Worm (Caenorhabditis elegans) whole organism, L2 larva: Measurements from ENCODE around the gene srv-1.
A peak's percentile ranks its signal among the peaks of the same experiment; 100 is the strongest.

Experiments used
- C34F6.9 ChIP-seq: fragments of 150-350 bp; optimal IDR thresholded peaks from 2 replicates; lab custom pipeline; 2014; ENCODE audit warnings: missing biosample characterization, missing genetic modification characterization
- F13H6.1 ChIP-seq: sonication (generic microtip); optimal IDR thresholded peaks from 2 replicates; lab custom pipeline; 2016; ENCODE audit warnings: missing genetic modification characterization, missing compliant biosample characterization
- R02D3.7 ChIP-seq: fragments of 150-350 bp; optimal IDR thresholded peaks from 2 replicates; lab custom pipeline; 2014; ENCODE audit warnings: missing biosample characterization, missing genetic modification characterization
- Y55F3AM.14 ChIP-seq: fragments of 200-800 bp; sonication (Bioruptor generic); optimal IDR thresholded peaks from 2 replicates; lab custom pipeline; 2018; ENCODE audit warnings: mild to moderate bottlenecking, missing genetic modification characterization, missing compliant biosample characterization
- ZK546.5 ChIP-seq: sonication (generic microtip); optimal IDR thresholded peaks from 2 replicates; lab custom pipeline; 2017; ENCODE audit warnings: missing biosample characterization, missing genetic modification characterization
- aly-2 ChIP-seq: fragments of 150-350 bp; optimal IDR thresholded peaks from 2 replicates; lab custom pipeline; 2014; ENCODE audit warnings: missing biosample characterization, missing genetic modification characterization
- ama-1 ChIP-seq: fragments of 150-350 bp; optimal IDR thresholded peaks from 2 replicates; lab custom pipeline; 2018; ENCODE audit warnings: inconsistent platforms
- blmp-1 ChIP-seq: sonication (generic microtip); optimal IDR thresholded peaks from 2 replicates; lab custom pipeline; 2017; ENCODE audit warnings: missing genetic modification characterization, mild to moderate bottlenecking, missing compliant biosample characterization, antibody characterized with exemption, moderate library complexity; ENCODE audit not compliant: insufficient read depth
- ceh-16 ChIP-seq: fragments of 150-350 bp; optimal IDR thresholded peaks from 2 replicates; lab custom pipeline; 2014; ENCODE audit warnings: missing biosample characterization, missing genetic modification characterization
- ceh-82 ChIP-seq: fragments of 150-350 bp; optimal IDR thresholded peaks from 2 replicates; lab custom pipeline; 2014; ENCODE audit warnings: missing biosample characterization, missing genetic modification characterization
- crh-2 ChIP-seq: sonication (generic microtip); optimal IDR thresholded peaks from 2 replicates; lab custom pipeline; 2017; ENCODE audit warnings: missing biosample characterization, missing genetic modification characterization
- dmd-4 ChIP-seq: sonication (generic microtip); optimal IDR thresholded peaks from 2 replicates; lab custom pipeline; 2017; ENCODE audit warnings: missing biosample characterization, missing genetic modification characterization
- egl-27 ChIP-seq: sonication (generic microtip); optimal IDR thresholded peaks from 3 replicates; lab custom pipeline; 2017; ENCODE audit warnings: missing biosample characterization, missing genetic modification reagents, missing genetic modification characterization
- elt-1 ChIP-seq: fragments of 150-350 bp; optimal IDR thresholded peaks from 2 replicates; lab custom pipeline; 2014; ENCODE audit warnings: missing biosample characterization, missing genetic modification characterization
- elt-3 ChIP-seq: sonication (generic microtip); optimal IDR thresholded peaks from 2 replicates; lab custom pipeline; 2017; ENCODE audit warnings: missing biosample characterization, missing genetic modification characterization
- fos-1 ChIP-seq: fragments of 150-350 bp; optimal IDR thresholded peaks from 2 replicates; lab custom pipeline; 2014; ENCODE audit warnings: missing biosample characterization, missing genetic modification characterization
- gmeb-1 ChIP-seq: fragments of 150-350 bp; optimal IDR thresholded peaks from 2 replicates; lab custom pipeline; 2014; ENCODE audit warnings: missing biosample characterization, missing genetic modification characterization
- lin-11 ChIP-seq: fragments of 150-350 bp; sonication (generic microtip); optimal IDR thresholded peaks from 2 replicates; lab custom pipeline; 2014; ENCODE audit warnings: missing biosample characterization, missing genetic modification characterization, inconsistent platforms, mixed read lengths
- lin-13 ChIP-seq: fragments of 150-350 bp; optimal IDR thresholded peaks from 2 replicates; lab custom pipeline; 2014; ENCODE audit warnings: missing biosample characterization, missing genetic modification reagents, missing genetic modification characterization
- lin-39 ChIP-seq: fragments of 150-350 bp; optimal IDR thresholded peaks from 2 replicates; lab custom pipeline; 2014; ENCODE audit warnings: missing biosample characterization, missing genetic modification reagents, missing genetic modification characterization
- lsy-2 ChIP-seq, 2 experiments: fragments of 150-350 bp in 1 of 2; sonication (generic microtip) in 1 of 2; optimal IDR thresholded peaks; 2 replicates each; lab custom pipeline; 2014 to 2017; ENCODE audit warnings: missing biosample characterization in 2 of 2, missing genetic modification characterization in 2 of 2
- mab-5 ChIP-seq: fragments of 150-350 bp; optimal IDR thresholded peaks from 2 replicates; lab custom pipeline; 2014; ENCODE audit warnings: missing biosample characterization, missing genetic modification characterization
- mbf-1 ChIP-seq: sonication (generic microtip); optimal IDR thresholded peaks from 2 replicates; lab custom pipeline; 2017; ENCODE audit warnings: missing biosample characterization, missing genetic modification characterization
- mdl-1 ChIP-seq, 2 experiments: fragments of 150-350 bp in 1 of 2; sonication (generic microtip) in 1 of 2; optimal IDR thresholded peaks; 2 replicates each; lab custom pipeline; 2017; ENCODE audit warnings: missing biosample characterization in 2 of 2, missing genetic modification characterization in 2 of 2
- nhr-10 ChIP-seq: sonication (generic microtip); optimal IDR thresholded peaks from 2 replicates; lab custom pipeline; 2017; ENCODE audit warnings: missing biosample characterization, missing genetic modification characterization
- nhr-11 ChIP-seq: fragments of 150-350 bp; optimal IDR thresholded peaks from 2 replicates; lab custom pipeline; 2014; ENCODE audit warnings: missing biosample characterization, missing genetic modification characterization
- nhr-12 ChIP-seq: fragments of 150-350 bp; optimal IDR thresholded peaks from 2 replicates; lab custom pipeline; 2014; ENCODE audit warnings: missing biosample characterization, missing genetic modification characterization
- nhr-129 ChIP-seq: fragments of 150-350 bp; optimal IDR thresholded peaks from 2 replicates; lab custom pipeline; 2014; ENCODE audit warnings: missing biosample characterization, missing genetic modification characterization
- nhr-21 ChIP-seq: fragments of 150-350 bp; optimal IDR thresholded peaks from 2 replicates; lab custom pipeline; 2014; ENCODE audit warnings: missing biosample characterization, missing genetic modification characterization
- nhr-23 ChIP-seq: fragments of 150-350 bp; optimal IDR thresholded peaks from 2 replicates; lab custom pipeline; 2014; ENCODE audit warnings: missing biosample characterization, missing genetic modification reagents, missing genetic modification characterization
- nhr-237 ChIP-seq: fragments of 150-350 bp; optimal IDR thresholded peaks from 2 replicates; lab custom pipeline; 2014; ENCODE audit warnings: missing biosample characterization, missing genetic modification characterization
- nhr-25 ChIP-seq: fragments of 150-350 bp; sonication (generic microtip); optimal IDR thresholded peaks from 3 replicates; lab custom pipeline; 2014; ENCODE audit warnings: missing biosample characterization, missing genetic modification characterization
- nhr-6 ChIP-seq: fragments of 150-350 bp; optimal IDR thresholded peaks from 2 replicates; lab custom pipeline; 2014; ENCODE audit warnings: missing biosample characterization, missing genetic modification characterization
- nhr-77 ChIP-seq: fragments of 150-350 bp; optimal IDR thresholded peaks from 2 replicates; lab custom pipeline; 2014; ENCODE audit warnings: missing biosample characterization, missing genetic modification characterization
- peb-1 ChIP-seq: fragments of 150-350 bp; optimal IDR thresholded peaks from 2 replicates; lab custom pipeline; 2014; ENCODE audit warnings: missing biosample characterization, missing genetic modification characterization
- sem-4 ChIP-seq: fragments of 150-350 bp; optimal IDR thresholded peaks from 2 replicates; lab custom pipeline; 2014; ENCODE audit warnings: missing biosample characterization, missing genetic modification reagents, missing genetic modification characterization
- skn-1 ChIP-seq: sonication (generic microtip); optimal IDR thresholded peaks from 2 replicates; lab custom pipeline; 2017; ENCODE audit warnings: missing biosample characterization, missing genetic modification characterization
- sma-3 ChIP-seq: sonication (generic microtip); optimal IDR thresholded peaks from 2 replicates; lab custom pipeline; 2016; ENCODE audit warnings: missing genetic modification reagents, missing genetic modification characterization, missing compliant biosample characterization
- sma-9 ChIP-seq, 2 experiments: fragments of 150-350 bp in 1 of 2; sonication (generic microtip) in 1 of 2; optimal IDR thresholded peaks; 2 replicates each; lab custom pipeline; 2014 to 2016; ENCODE audit warnings: missing genetic modification characterization in 2 of 2, mild to moderate bottlenecking in 1 of 2, missing biosample characterization in 1 of 2, missing compliant biosample characterization in 1 of 2, missing genetic modification reagents in 1 of 2, moderate library complexity in 1 of 2
- unc-39 ChIP-seq: fragments of 150-350 bp; optimal IDR thresholded peaks from 2 replicates; lab custom pipeline; 2014; ENCODE audit warnings: missing biosample characterization, missing genetic modification characterization
- unc-55 ChIP-seq: fragments of 150-350 bp; sonication (generic microtip); optimal IDR thresholded peaks from 3 replicates; lab custom pipeline; 2014; ENCODE audit warnings: missing biosample characterization, missing genetic modification reagents, missing genetic modification characterization
- unc-62 ChIP-seq: fragments of 150-350 bp; optimal IDR thresholded peaks from 2 replicates; lab custom pipeline; 2014; ENCODE audit warnings: missing biosample characterization, missing genetic modification reagents, missing genetic modification characterization
- zag-1 ChIP-seq: fragments of 150-350 bp; optimal IDR thresholded peaks from 2 replicates; lab custom pipeline; 2014; ENCODE audit warnings: missing biosample characterization, missing genetic modification characterization
- ztf-1 ChIP-seq: fragments of 200-800 bp; sonication (Bioruptor generic); conservative IDR thresholded peaks from 2 replicates; pipeline ENCODE4 v1.3.6; 2022; ENCODE audit warnings: missing genetic modification characterization, missing compliant biosample characterization
- ztf-11 ChIP-seq: sonication (generic microtip); optimal IDR thresholded peaks from 2 replicates; lab custom pipeline; 2017; ENCODE audit warnings: missing biosample characterization, missing genetic modification characterization
- ztf-4 ChIP-seq: fragments of 150-350 bp; optimal IDR thresholded peaks from 2 replicates; lab custom pipeline; 2014; ENCODE audit warnings: missing biosample characterization, missing genetic modification characterization

srv-1 gene

DNA sequence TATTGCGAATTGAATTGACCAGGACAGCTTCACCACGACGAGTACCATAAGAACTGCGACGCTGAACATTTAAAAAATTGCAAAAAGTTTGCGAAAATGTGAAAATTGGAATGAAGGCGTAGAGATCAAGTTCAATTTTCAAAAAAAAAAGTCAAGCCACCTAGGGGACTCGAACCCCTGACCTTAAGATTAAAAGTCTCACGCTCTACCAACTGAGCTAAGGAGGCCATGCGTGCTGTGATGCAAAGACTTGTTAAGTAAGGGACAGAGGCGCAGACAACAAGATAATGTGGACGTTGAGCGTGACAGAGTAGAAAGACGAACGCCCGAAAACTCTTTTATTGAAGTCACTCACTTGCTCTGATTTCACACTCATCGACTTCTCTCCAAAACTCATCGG lies 37.4 kb downstream of the srv-1 start (continued):
- no peak for TF ChIP-seq nhr-237 (tag; lab: Kevin White, UChicago)
- no peak for TF ChIP-seq skn-1
- peak; percentile 37 for TF ChIP-seq egl-27 (tag; lab: Kevin White, UChicago)
- no peak for TF ChIP-seq nhr-23 (tag; lab: Kevin White, UChicago)
- no peak for TF ChIP-seq mab-5 (tag; lab: Kevin White, UChicago)
- TF ChIP-seq lsy-2 (tag; optimal IDR thresholded peaks at IDR 0.05; lab: Kevin White, UChicago), result peak; percentile 56 to 74
- no peak for TF ChIP-seq Y55F3AM.14
- no peak for TF ChIP-seq mbf-1
- peak; percentile 93 for TF ChIP-seq nhr-129
- TF ChIP-seq nhr-77 (tag; lab: Kevin White, UChicago), result no peak
- TF ChIP-seq lin-13 (GFP tag; lab: Kevin White, UChicago), result peak; percentile 52
- peak; percentile 50 for TF ChIP-seq lin-11

DNA sequence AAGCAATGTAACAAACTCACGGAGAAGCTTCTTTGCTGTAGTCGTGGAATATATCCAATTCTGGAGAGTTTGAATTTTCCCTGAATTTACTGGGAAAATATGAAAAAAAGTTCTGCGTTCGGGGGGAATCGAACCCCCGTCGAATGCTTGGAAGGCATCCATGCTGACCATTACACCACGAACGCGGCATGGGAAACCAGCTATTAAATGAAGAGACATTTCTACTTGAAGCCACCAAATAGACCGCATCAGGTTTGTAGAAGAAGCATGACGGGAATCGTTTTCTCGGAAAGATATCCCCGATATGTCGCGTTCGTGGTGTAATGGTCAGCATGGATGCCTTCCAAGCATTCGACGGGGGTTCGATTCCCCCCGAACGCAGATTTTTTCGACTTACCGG lies 38.3 kb downstream of the srv-1 start:
- TF ChIP-seq nhr-6 (tag; lab: Kevin White, UChicago) (no peak), ztf-4 (tag; lab: Kevin White, UChicago) (no peak), R02D3.7 (tag; lab: Kevin White, UChicago) (no peak), C34F6.9 (tag; lab: Kevin White, UChicago) (peak; percentile 4), skn-1 (no peak), sma-3 (GFP tag; lab: Kevin White, UChicago) (peak; percentile 25), lsy-2 (tag; optimal IDR thresholded peaks at IDR 0.05; lab: Kevin White, UChicago) (peak in 1 of 2 experiments; percentile 46), egl-27 (tag; lab: Kevin White, UChicago) (no peak), mab-5 (tag; lab: Kevin White, UChicago) (no peak), lin-39 (tag; lab: Kevin White, UChicago) (no peak), nhr-11 (tag; lab: Kevin White, UChicago) (no peak), F13H6.1 (no peak), unc-55 (GFP tag; lab: Kevin White, UChicago) (peak; percentile 21), unc-39 (tag; lab: Kevin White, UChicago) (no peak), zag-1 (tag; lab: Kevin White, UChicago) (no peak), fos-1 (tag; lab: Kevin White, UChicago) (no peak), unc-62 (GFP tag; lab: Kevin White, UChicago) (no peak), nhr-237 (tag; lab: Kevin White, UChicago) (no peak), aly-2 (tag; lab: Kevin White, UChicago) (no peak), ZK546.5 (tag; lab: Kevin White, UChicago) (no peak), peb-1 (tag; lab: Kevin White, UChicago) (no peak), mbf-1 (no peak), nhr-23 (tag; lab: Kevin White, UChicago) (no peak), elt-3 (tag; lab: Kevin White, UChicago) (no peak), Y55F3AM.14 (no peak), ama-1 (lab: Kevin White, UChicago) (no peak), nhr-25 (tag; lab: Kevin White, UChicago) (no peak), dmd-4 (tag; lab: Kevin White, UChicago) (no peak), nhr-10 (tag; lab: Kevin White, UChicago) (no peak), blmp-1 (tag; lab: Kevin White, UChicago) (no peak), nhr-21 (tag; lab: Kevin White, UChicago) (peak; percentile 49), mdl-1 (tag; optimal IDR thresholded peaks at IDR 0.05; lab: Kevin White, UChicago) (no peak), ceh-16 (tag; lab: Kevin White, UChicago) (no peak), crh-2 (peak; percentile 40), elt-1 (no peak), nhr-12 (tag; lab: Kevin White, UChicago) (no peak), ztf-1 (GFP tag; lab: Robert Waterston, UW) (no peak), lin-13 (GFP tag; lab: Kevin White, UChicago) (peak; percentile 26), nhr-77 (tag; lab: Kevin White, UChicago) (no peak), sem-4 (tag; lab: Kevin White, UChicago) (no peak), gmeb-1 (tag; lab: Kevin White, UChicago) (no peak), nhr-129 (no peak), sma-9 (GFP tag; optimal IDR thresholded peaks at IDR 0.05; lab: Kevin White, UChicago) (peak; percentile 32), sma-9 (tag; optimal IDR thresholded peaks at IDR 0.05; lab: Kevin White, UChicago) (no peak), ztf-11 (no peak), ceh-82 (tag; lab: Kevin White, UChicago) (no peak)
